Worm (Caenorhabditis elegans): ENCODE data around the gene F21C10.6.

Gene F21C10.6

ce11 chrV:9088758-9089157, 35.5 kb upstream of the F21C10.6 start (continued):
- no peak for TF ChIP-seq F37D6.2 (tag; optimal IDR thresholded peaks at IDR 0.05)
- peak; percentile 36; the same call in 1 of the 2 replicates for TF ChIP-seq lin-29 (GFP tag; IDR thresholded peaks at IDR 0.05)
- 0 out of 2 replicates have a peak, but pooled peaks have one; percentile 47 for TF ChIP-seq dmd-9 (GFP tag; IDR thresholded peaks at IDR 0.05)
- no peak for TF ChIP-seq F26F4.8 (GFP tag; conservative IDR thresholded peaks at IDR 0.05)
- TF ChIP-seq mes-2 (tag; optimal IDR thresholded peaks at IDR 0.05; ENCODE audit: poor library complexity, severe bottlenecking) = no peak
- TF ChIP-seq pha-4 (GFP tag; IDR thresholded peaks at IDR 0.05) = peak; percentile 71
- no peak for TF ChIP-seq pha-4 (tag; optimal IDR thresholded peaks at IDR 0.05)
- TF ChIP-seq daf-8 (GFP tag; IDR thresholded peaks at IDR 0.05) = no peak
- TF ChIP-seq hmg-1.1 (GFP tag; IDR thresholded peaks at IDR 0.05) = peak; percentile 67; the same call in 1 of the 2 replicates
- TF ChIP-seq daf-19 (GFP tag; conservative IDR thresholded peaks at IDR 0.05) = peak; percentile 85; the same call in 1 of the 2 replicates
- TF ChIP-seq skn-1 (tag; optimal IDR thresholded peaks at IDR 0.05) = no peak
- no peak for TF ChIP-seq aha-1 (tag)
- peak; percentile 12 for TF ChIP-seq hlh-11 (tag; optimal IDR thresholded peaks at IDR 0.05)
- TF ChIP-seq php-3 (GFP tag; IDR thresholded peaks at IDR 0.05) = peak; percentile 53
- peak; percentile 36 for TF ChIP-seq sdz-12 (GFP tag; optimal IDR thresholded peaks at IDR 0.05)
- no peak for TF ChIP-seq nhr-28 (tag; optimal IDR thresholded peaks at IDR 0.05)
- no peak for TF ChIP-seq mdl-1 (tag; optimal IDR thresholded peaks at IDR 0.05)
- peak; percentile 63 for TF ChIP-seq nhr-41 (GFP tag; IDR thresholded peaks at IDR 0.05)
- peak; percentile 80 for TF ChIP-seq snpc-1.2 (GFP tag; IDR thresholded peaks at IDR 0.05)
- TF ChIP-seq daf-16 (GFP tag; optimal IDR thresholded peaks at IDR 0.05) = no peak
- TF ChIP-seq daf-16 (tag; optimal IDR thresholded peaks at IDR 0.05) = no peak
- peak; percentile 64 for TF ChIP-seq Y75B8A.6 (GFP tag; IDR thresholded peaks at IDR 0.05)
- TF ChIP-seq D1046.2 (GFP tag; IDR thresholded peaks at IDR 0.05) = no peak
- no peak for TF ChIP-seq attf-4 (tag; optimal IDR thresholded peaks at IDR 0.05)
- TF ChIP-seq nhr-42 (GFP tag; IDR thresholded peaks at IDR 0.05) = no peak
- TF ChIP-seq egl-27 (tag; optimal IDR thresholded peaks at IDR 0.05) = no peak
- no peak for TF ChIP-seq ceh-28 (tag; optimal IDR thresholded peaks at IDR 0.05)
- TF ChIP-seq ctbp-1 (GFP tag; IDR thresholded peaks at IDR 0.05) = peak; percentile 88
- TF ChIP-seq fos-1 (tag; optimal IDR thresholded peaks at IDR 0.05) = no peak
- TF ChIP-seq saeg-2 (GFP tag; IDR thresholded peaks at IDR 0.05) = no peak
- TF ChIP-seq T20F7.1 (GFP tag; optimal IDR thresholded peaks at IDR 0.05) = no peak
- TF ChIP-seq ceh-32 (tag; optimal IDR thresholded peaks at IDR 0.05; ENCODE audit: poor library complexity) = no peak
- peak; percentile 60 for TF ChIP-seq dmd-6 (GFP tag; IDR thresholded peaks at IDR 0.05)
- TF ChIP-seq lin-38 (GFP tag; IDR thresholded peaks at IDR 0.05) = peak; percentile 42
- peak; percentile 76; the same call in 1 of the 2 replicates for TF ChIP-seq T26A8.4 (GFP tag; IDR thresholded peaks at IDR 0.05)
- peak; percentile 46; the same call in 1 of the 2 replicates for TF ChIP-seq vab-7 (GFP tag; IDR thresholded peaks at IDR 0.05)
- no peak for TF ChIP-seq nhr-111 (GFP tag; optimal IDR thresholded peaks at IDR 0.05)
- TF ChIP-seq F44E2.7 (GFP tag; IDR thresholded peaks at IDR 0.05) = no peak
- TF ChIP-seq ceh-20 (GFP tag; IDR thresholded peaks at IDR 0.05) = no peak
- TF ChIP-seq hif-1 (tag; optimal IDR thresholded peaks at IDR 0.05) = no peak
- TF ChIP-seq ceh-82 (tag; optimal IDR thresholded peaks at IDR 0.05) = no peak
- TF ChIP-seq nhr-6 (tag; optimal IDR thresholded peaks at IDR 0.05) = no peak
- no peak for TF ChIP-seq mxl-2 (GFP tag; conservative IDR thresholded peaks at IDR 0.05)
- TF ChIP-seq nhr-11 (tag; optimal IDR thresholded peaks at IDR 0.05) = no peak
- no peak for TF ChIP-seq set-16 (GFP tag; IDR thresholded peaks at IDR 0.05)
- TF ChIP-seq zfp-2 (tag; optimal IDR thresholded peaks at IDR 0.05) = no peak
- no peak for TF ChIP-seq nhr-48 (tag; optimal IDR thresholded peaks at IDR 0.05)
- TF ChIP-seq lsy-2 (tag; optimal IDR thresholded peaks at IDR 0.05) = no peak
- no peak for TF ChIP-seq ZK337.2 (GFP tag; IDR thresholded peaks at IDR 0.05)
- no peak for TF ChIP-seq Y5F2A.4 (GFP tag; optimal IDR thresholded peaks at IDR 0.05)
- TF ChIP-seq spr-1 (tag; optimal IDR thresholded peaks at IDR 0.05) = no peak
- TF ChIP-seq duxl-1 (tag; optimal IDR thresholded peaks at IDR 0.05; ENCODE audit: poor library complexity) = no peak
